Worm (Caenorhabditis elegans) whole organism, L4 larva: ENCODE data around the gene F59B1.4.

Source experiments
- F37D6.2 ChIP-seq: sonication (generic microtip); optimal IDR thresholded peaks from 2 replicates; lab custom pipeline; 2016; ENCODE audit warnings: mild to moderate bottlenecking, missing genetic modification characterization, missing compliant biosample characterization
- F44E2.7 ChIP-seq: fragments of 200-800 bp; sonication (Bioruptor generic); IDR thresholded peaks from 2 replicates; pipeline ENCODE4 v2.1.2; 2022; ENCODE audit warnings: missing genetic modification characterization, missing compliant biosample characterization
- F49E8.2 ChIP-seq: sonication (generic microtip); optimal IDR thresholded peaks from 2 replicates; lab custom pipeline; 2016; ENCODE audit warnings: missing compliant biosample characterization, mild to moderate bottlenecking, missing genetic modification characterization, borderline replicate concordance
- T26A8.4 ChIP-seq: fragments of 200-800 bp; sonication (Bioruptor generic); IDR thresholded peaks from 2 replicates; pipeline ENCODE4 v1.3.6; 2022; ENCODE audit warnings: missing genetic modification characterization, missing compliant biosample characterization
- Y75B8A.6 ChIP-seq: fragments of 200-800 bp; sonication (Bioruptor generic); IDR thresholded peaks from 2 replicates; pipeline ENCODE4 v1.3.6; 2022; ENCODE audit warnings: missing genetic modification reagents, missing genetic modification characterization, missing compliant biosample characterization
- ZK337.2 ChIP-seq: fragments of 200-800 bp; sonication (Bioruptor generic); IDR thresholded peaks from 2 replicates; pipeline ENCODE4 v1.3.6; 2022; ENCODE audit warnings: missing genetic modification reagents, missing genetic modification characterization, missing compliant biosample characterization
- aha-1 ChIP-seq: fragments of 150-350 bp; peaks from one replicate; lab custom pipeline; 2014; ENCODE audit warnings: missing biosample characterization, missing genetic modification characterization
- aly-2 ChIP-seq: sonication (generic microtip); optimal IDR thresholded peaks from 2 replicates; lab custom pipeline; 2018; ENCODE audit warnings: missing biosample characterization, missing genetic modification characterization
- ceh-28 ChIP-seq: fragments of 150-350 bp; optimal IDR thresholded peaks from 2 replicates; lab custom pipeline; 2014; ENCODE audit warnings: missing biosample characterization, missing genetic modification reagents, missing genetic modification characterization
- ceh-44 ChIP-seq: fragments of 200-800 bp; sonication (Bioruptor generic); IDR thresholded peaks from 2 replicates; pipeline ENCODE4 v1.3.6; 2022; ENCODE audit warnings: missing genetic modification reagents, missing genetic modification characterization, missing compliant biosample characterization
- ceh-62 ChIP-seq: sonication (generic microtip); optimal IDR thresholded peaks from 2 replicates; lab custom pipeline; 2017; ENCODE audit warnings: missing biosample characterization, missing genetic modification characterization
- ceh-82 ChIP-seq: sonication (generic microtip); optimal IDR thresholded peaks from 2 replicates; lab custom pipeline; 2017; ENCODE audit warnings: missing biosample characterization, missing genetic modification characterization
- daf-12 ChIP-seq: fragments of 150-350 bp; optimal IDR thresholded peaks from 2 replicates; lab custom pipeline; 2014; ENCODE audit warnings: missing biosample characterization, missing genetic modification reagents, missing genetic modification characterization
- dpl-1 ChIP-seq: fragments of 150-350 bp; optimal IDR thresholded peaks from 2 replicates; lab custom pipeline; 2014; ENCODE audit warnings: missing biosample characterization, missing genetic modification reagents, missing genetic modification characterization
- egl-43 ChIP-seq: fragments of 200-800 bp; sonication (Bioruptor generic); IDR thresholded peaks from 2 replicates; pipeline ENCODE4 v1.3.6; 2022; ENCODE audit warnings: missing genetic modification reagents, missing genetic modification characterization, missing compliant biosample characterization
- hlh-11 ChIP-seq: fragments of 200-800 bp; sonication (Bioruptor generic); optimal IDR thresholded peaks from 2 replicates; lab custom pipeline; 2018; ENCODE audit warnings: mild to moderate bottlenecking, missing genetic modification characterization, missing compliant biosample characterization
- hlh-30 ChIP-seq: sonication (generic microtip); optimal IDR thresholded peaks from 2 replicates; lab custom pipeline; 2017; ENCODE audit warnings: antibody characterized with exemption, mild to moderate bottlenecking, missing genetic modification characterization, missing compliant biosample characterization; ENCODE audit not compliant: insufficient read depth
- jun-1 ChIP-seq: fragments of 150-350 bp; optimal IDR thresholded peaks from 2 replicates; lab custom pipeline; 2014; ENCODE audit warnings: missing biosample characterization, missing genetic modification reagents, missing genetic modification characterization
- lim-7 ChIP-seq: fragments of 200-800 bp; sonication (Bioruptor generic); IDR thresholded peaks from 2 replicates; pipeline ENCODE4 v1.3.6; 2022; ENCODE audit warnings: missing genetic modification characterization, missing compliant biosample characterization
- lin-13 ChIP-seq: fragments of 150-350 bp; optimal IDR thresholded peaks from 2 replicates; lab custom pipeline; 2014; ENCODE audit warnings: missing biosample characterization, missing genetic modification reagents, missing genetic modification characterization
- lin-15B ChIP-seq: fragments of 150-350 bp; sonication (generic microtip); optimal IDR thresholded peaks from 3 replicates; lab custom pipeline; 2014; ENCODE audit warnings: missing biosample characterization, missing genetic modification characterization
- lin-29 ChIP-seq: fragments of 200-800 bp; sonication (Bioruptor generic); IDR thresholded peaks from 2 replicates; pipeline ENCODE4 v1.3.6; 2022; ENCODE audit warnings: missing genetic modification reagents, missing genetic modification characterization, missing compliant biosample characterization
- lir-3 ChIP-seq: sonication (generic microtip); optimal IDR thresholded peaks from 2 replicates; lab custom pipeline; 2016; ENCODE audit warnings: mild to moderate bottlenecking, missing genetic modification characterization, missing compliant biosample characterization
- madf-5 ChIP-seq, 2 experiments: fragments of 200-800 bp; sonication (Bioruptor generic); IDR thresholded peaks; 2 replicates each; pipeline ENCODE4 v1.3.6; 2022; ENCODE audit warnings: missing compliant biosample characterization in 2 of 2, missing genetic modification characterization in 2 of 2
- mep-1 ChIP-seq: fragments of 150-350 bp; sonication (generic microtip); optimal IDR thresholded peaks from 3 replicates; lab custom pipeline; 2014; ENCODE audit warnings: missing biosample characterization, missing genetic modification characterization
- mes-2 ChIP-seq: sonication (generic microtip); optimal IDR thresholded peaks from 2 replicates; lab custom pipeline; 2016; ENCODE audit warnings: missing genotype, mild to moderate bottlenecking, missing genetic modification characterization, missing compliant biosample characterization; ENCODE audit not compliant: poor library complexity, severe bottlenecking
- mxl-3 ChIP-seq: fragments of 200-800 bp; sonication (Bioruptor generic); optimal IDR thresholded peaks from 2 replicates; lab custom pipeline; 2018; ENCODE audit warnings: mild to moderate bottlenecking, missing genetic modification characterization, missing compliant biosample characterization
- nhr-11 ChIP-seq: fragments of 150-350 bp; optimal IDR thresholded peaks from 2 replicates; lab custom pipeline; 2014; ENCODE audit warnings: missing biosample characterization, missing genetic modification characterization
- nhr-111 ChIP-seq: fragments of 200-800 bp; sonication (Bioruptor generic); optimal IDR thresholded peaks from 2 replicates; lab custom pipeline; 2018; ENCODE audit warnings: mild to moderate bottlenecking, missing genetic modification characterization, missing compliant biosample characterization
- nhr-237 ChIP-seq: sonication (generic microtip); optimal IDR thresholded peaks from 2 replicates; lab custom pipeline; 2017; ENCODE audit warnings: missing biosample characterization, missing genetic modification characterization
- nhr-25 ChIP-seq: sonication (generic microtip); optimal IDR thresholded peaks from 2 replicates; lab custom pipeline; 2017; ENCODE audit warnings: missing genetic modification characterization, mild to moderate bottlenecking, missing compliant biosample characterization, antibody characterized with exemption, moderate library complexity, borderline replicate concordance; ENCODE audit not compliant: insufficient read depth
- nhr-48 ChIP-seq: sonication (generic microtip); optimal IDR thresholded peaks from 2 replicates; lab custom pipeline; 2016; ENCODE audit warnings: mild to moderate bottlenecking, missing genetic modification characterization, missing compliant biosample characterization
- nhr-6 ChIP-seq: fragments of 150-350 bp; optimal IDR thresholded peaks from 2 replicates; lab custom pipeline; 2014; ENCODE audit warnings: missing biosample characterization, missing genetic modification characterization
- nhr-77 ChIP-seq: fragments of 150-350 bp; optimal IDR thresholded peaks from 2 replicates; lab custom pipeline; 2014; ENCODE audit warnings: missing biosample characterization, missing genetic modification characterization
- pha-4 ChIP-seq, 2 experiments: fragments of 150-350 bp in 1 of 2; fragments of 200-800 bp in 1 of 2; sonication (Bioruptor generic) in 1 of 2; IDR thresholded peaks in 1 of 2; optimal IDR thresholded peaks in 1 of 2; 2 replicates each; pipeline versions ENCODE4 v1.3.6 to Lab custom; 2014 to 2022; ENCODE audit warnings: missing genetic modification characterization in 2 of 2, missing genetic modification reagents in 2 of 2, missing biosample characterization in 1 of 2, missing compliant biosample characterization in 1 of 2
- php-3 ChIP-seq: fragments of 200-800 bp; sonication (Bioruptor generic); IDR thresholded peaks from 2 replicates; pipeline ENCODE4 v1.3.6; 2022; ENCODE audit warnings: missing genetic modification reagents, missing genetic modification characterization, missing compliant biosample characterization
- saeg-2 ChIP-seq: fragments of 200-800 bp; sonication (Bioruptor generic); IDR thresholded peaks from 2 replicates; pipeline ENCODE4 v1.3.6; 2022; ENCODE audit warnings: missing genetic modification reagents, missing genetic modification characterization, missing compliant biosample characterization
- sdz-12 ChIP-seq: fragments of 200-800 bp; sonication (Bioruptor generic); optimal IDR thresholded peaks from 2 replicates; lab custom pipeline; 2018; ENCODE audit warnings: mild to moderate bottlenecking, missing genetic modification characterization, missing compliant biosample characterization
- set-16 ChIP-seq: fragments of 200-800 bp; sonication (Bioruptor generic); IDR thresholded peaks from 2 replicates; pipeline ENCODE4 v1.3.6; 2022; ENCODE audit warnings: missing genetic modification reagents, missing genetic modification characterization, missing compliant biosample characterization
- snpc-1.2 ChIP-seq: fragments of 200-800 bp; sonication (Bioruptor generic); IDR thresholded peaks from 2 replicates; pipeline ENCODE4 v1.3.6; 2022; ENCODE audit warnings: missing genetic modification reagents, missing genetic modification characterization, missing compliant biosample characterization
- snpc-4 ChIP-seq: fragments of 150-350 bp; optimal IDR thresholded peaks from 2 replicates; lab custom pipeline; 2014; ENCODE audit warnings: missing biosample characterization, missing genetic modification characterization
- tra-1 ChIP-seq: fragments of 200-800 bp; sonication (Bioruptor generic); IDR thresholded peaks from 2 replicates; pipeline ENCODE4 v1.3.6; 2022; ENCODE audit warnings: missing genetic modification reagents, missing genetic modification characterization, missing compliant biosample characterization
- unc-130 ChIP-seq: sonication (generic microtip); optimal IDR thresholded peaks from 2 replicates; lab custom pipeline; 2016; ENCODE audit warnings: missing genetic modification reagents, missing genetic modification characterization, missing compliant biosample characterization
- zag-1 ChIP-seq: fragments of 150-350 bp; optimal IDR thresholded peaks from 2 replicates; lab custom pipeline; 2014; ENCODE audit warnings: missing biosample characterization, missing genetic modification characterization
- zfp-2 ChIP-seq: sonication (generic microtip); optimal IDR thresholded peaks from 2 replicates; lab custom pipeline; 2016; ENCODE audit warnings: mild to moderate bottlenecking, missing genetic modification characterization, missing compliant biosample characterization

F59B1.4 gene

ce11 chrV:3585011-3585410 is 41.8 kb downstream of the F59B1.4 start (continued):
- TF ChIP-seq nhr-111 (GFP tag; lab: Kevin White, UChicago) = no peak
- TF ChIP-seq F49E8.2 (tag; lab: Kevin White, UChicago) = peak; percentile 88

DNA sequence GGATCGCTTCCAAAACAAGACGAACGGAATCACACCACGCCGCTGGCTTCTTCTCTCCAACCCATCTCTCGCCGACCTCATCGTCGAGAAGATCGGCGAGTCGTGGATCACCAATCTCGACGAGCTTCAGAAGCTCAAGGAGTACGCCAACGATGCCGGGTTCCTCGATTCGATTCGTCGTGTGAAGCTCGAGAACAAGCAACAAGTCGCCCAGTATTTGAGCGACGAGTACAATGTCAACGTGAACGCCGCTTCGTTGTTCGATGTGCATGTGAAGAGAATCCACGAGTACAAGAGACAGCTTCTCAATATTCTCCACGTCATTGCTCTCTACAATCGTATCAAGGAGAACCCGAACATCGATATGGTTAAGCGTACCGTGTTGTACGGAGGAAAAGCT is 43.2 kb downstream of the F59B1.4 start:
- no peak for TF ChIP-seq nhr-48
- TF ChIP-seq set-16 (GFP tag; lab: Robert Waterston, UW) = 0 out of 2 replicates have a peak, but pooled peaks have one; percentile 19
- TF ChIP-seq aha-1 (tag; lab: Kevin White, UChicago) = peak; percentile 94

DNA sequence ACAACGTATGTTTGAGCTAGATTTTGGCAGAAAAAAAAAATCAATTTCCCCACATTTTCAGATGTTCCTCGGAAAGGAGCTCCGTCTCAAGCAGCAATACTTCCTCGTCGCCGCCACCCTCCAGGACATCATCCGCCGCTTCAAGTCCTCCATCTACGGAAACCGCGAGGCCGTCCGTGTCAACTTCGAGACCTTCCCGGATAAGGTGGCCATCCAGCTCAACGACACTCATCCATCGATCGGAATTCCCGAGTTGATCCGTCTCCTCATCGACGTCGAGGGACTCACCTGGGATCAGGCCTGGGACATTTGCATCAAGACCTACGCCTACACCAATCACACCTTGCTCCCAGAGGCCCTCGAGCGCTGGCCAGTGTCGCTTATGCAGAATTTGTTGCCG is 44.2 kb downstream of the F59B1.4 start:
- TF ChIP-seq ceh-62 (tag; lab: Kevin White, UChicago) = no peak
- TF ChIP-seq set-16 (GFP tag; lab: Robert Waterston, UW) = peak; percentile 77
- TF ChIP-seq T26A8.4 (GFP tag; lab: Robert Waterston, UW) = no peak
- TF ChIP-seq dpl-1 (GFP tag; lab: Kevin White, UChicago) = no peak

DNA sequence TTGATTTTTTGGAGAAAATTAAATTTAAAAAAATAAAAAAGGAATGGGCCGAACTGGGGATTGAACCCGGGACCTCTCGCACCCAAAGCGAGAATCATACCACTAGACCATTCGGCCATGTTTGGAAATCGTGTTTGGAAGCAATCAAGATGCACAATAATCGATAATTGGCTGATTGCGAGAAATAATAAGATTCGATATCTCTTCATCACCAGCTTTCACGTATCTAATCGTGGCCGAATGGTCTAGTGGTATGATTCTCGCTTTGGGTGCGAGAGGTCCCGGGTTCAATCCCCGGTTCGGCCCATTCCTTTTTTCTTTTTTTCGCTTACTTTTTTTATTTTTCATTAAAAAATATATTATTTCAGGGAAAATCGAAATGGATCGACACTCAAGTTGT is 44.8 kb downstream of the F59B1.4 start:
- TF ChIP-seq ceh-28 (tag; lab: Kevin White, UChicago) (no peak), Y75B8A.6 (GFP tag; lab: Robert Waterston, UW) (no peak), nhr-6 (tag; lab: Kevin White, UChicago) (no peak), php-3 (GFP tag; lab: Robert Waterston, UW) (no peak), zfp-2 (tag; lab: Kevin White, UChicago) (no peak), nhr-11 (tag; lab: Kevin White, UChicago) (no peak), zag-1 (tag; lab: Kevin White, UChicago) (no peak), jun-1 (tag; lab: Kevin White, UChicago) (no peak), ZK337.2 (GFP tag; lab: Robert Waterston, UW) (0 out of 2 replicates have a peak, but pooled peaks have one; percentile 16), aly-2 (tag; lab: Kevin White, UChicago) (no peak), ceh-82 (tag; lab: Kevin White, UChicago) (no peak), mxl-3 (no peak), snpc-4 (tag; lab: Kevin White, UChicago) (no peak), nhr-237 (tag; lab: Kevin White, UChicago) (no peak), sdz-12 (GFP tag; lab: Kevin White, UChicago) (no peak), ceh-44 (peak; percentile 39; the same call in 1 of the 2 replicates), F37D6.2 (tag; lab: Kevin White, UChicago) (no peak), lin-13 (GFP tag; lab: Kevin White, UChicago) (peak; percentile 31), lin-15B (no peak), hlh-11 (tag; lab: Kevin White, UChicago) (no peak), mep-1 (tag; lab: Kevin White, UChicago) (no peak), pha-4 (GFP tag; IDR thresholded peaks at IDR 0.05; lab: Robert Waterston, UW) (peak; percentile 75; the same call in 1 of the 2 replicates), pha-4 (tag; optimal IDR thresholded peaks at IDR 0.05; lab: Kevin White, UChicago) (no peak), saeg-2 (GFP tag; lab: Robert Waterston, UW) (no peak), F44E2.7 (GFP tag; lab: Robert Waterston, UW) (0 out of 2 replicates have a peak, but pooled peaks have one; percentile 7), dpl-1 (GFP tag; lab: Kevin White, UChicago) (no peak), nhr-77 (tag; lab: Kevin White, UChicago) (no peak), unc-130 (GFP tag; lab: Kevin White, UChicago) (no peak), tra-1 (GFP tag; lab: Robert Waterston, UW) (peak; percentile 47; the same call in 1 of the 2 replicates), aha-1 (tag; lab: Kevin White, UChicago) (no peak), daf-12 (no peak), hlh-30 (tag; lab: Kevin White, UChicago) (no peak), snpc-1.2 (GFP tag; lab: Robert Waterston, UW) (peak; percentile 72), madf-5 (GFP tag; IDR thresholded peaks at IDR 0.05; lab: Robert Waterston, UW) (peak; percentile 55 to 60; a peak in 1 of 4 replicates), T26A8.4 (GFP tag; lab: Robert Waterston, UW) (peak; percentile 49), lim-7 (peak; percentile 80), egl-43 (no peak), lin-29 (GFP tag; lab: Robert Waterston, UW) (no peak), nhr-25 (tag; lab: Kevin White, UChicago) (no peak), lir-3 (tag; lab: Kevin White, UChicago) (no peak), mes-2 (tag; lab: Kevin White, UChicago) (peak; percentile 21)
